Worm (Caenorhabditis elegans): ENCODE measurements around the gene B0252.1.

DNA sequence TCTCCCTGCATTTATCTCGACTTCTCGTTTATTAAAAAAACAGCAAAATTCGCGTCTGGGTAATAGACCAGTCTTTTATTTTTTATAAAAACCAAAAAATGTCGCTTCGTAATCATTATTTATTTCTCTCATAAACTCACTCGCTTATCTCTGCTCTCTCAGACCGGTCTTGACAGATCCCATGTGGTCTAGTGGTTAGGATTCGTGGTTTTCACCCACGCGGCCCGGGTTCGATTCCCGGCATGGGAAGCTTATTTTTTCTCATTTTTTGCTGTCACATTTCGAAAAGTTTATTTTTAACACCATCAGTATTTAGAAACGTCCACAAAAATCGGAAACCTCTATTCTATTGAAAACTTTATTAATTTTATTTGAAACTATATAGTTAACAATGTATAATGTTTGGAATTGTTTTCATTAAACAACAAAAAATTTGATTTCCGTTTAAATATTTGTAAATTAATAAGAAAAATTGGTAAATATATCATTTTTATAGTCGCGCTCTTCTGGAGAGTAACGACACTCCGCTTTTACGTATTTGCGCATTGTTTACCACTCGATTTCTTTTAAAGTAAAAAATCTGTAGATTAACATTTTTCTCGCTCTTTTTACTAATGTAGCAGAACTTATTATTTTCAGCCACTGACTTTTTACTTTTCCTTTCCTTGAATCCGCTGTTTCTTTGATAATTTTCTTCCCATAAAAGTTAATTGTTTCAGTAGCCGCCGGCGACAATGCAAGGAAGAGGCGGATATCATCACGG, 21.3 kb upstream of the B0252.1 start, which contains the start of gene hrpl-1:
- TF ChIP-seq zag-1 (tag; optimal IDR thresholded peaks at IDR 0.05), result no peak
- no peak for TF ChIP-seq lin-39 (tag; optimal IDR thresholded peaks at IDR 0.05)
- TF ChIP-seq ztf-4 (tag; optimal IDR thresholded peaks at IDR 0.05), result no peak
- no peak for TF ChIP-seq dmd-4 (tag; optimal IDR thresholded peaks at IDR 0.05)
- no peak for TF ChIP-seq ama-1 (optimal IDR thresholded peaks at IDR 0.05)
